Worm (Caenorhabditis elegans) whole organism, late embryonic: ENCODE results near the gene col-97.
A peak's percentile ranks its signal among the peaks of the same experiment; 100 is the strongest.

ENCODE experiments used
- C38D4.7 ChIP-seq: fragments of 200-800 bp; sonication (Bioruptor generic); optimal IDR thresholded peaks from 2 replicates; lab custom pipeline; 2018; ENCODE audit warnings: mild to moderate bottlenecking, missing genetic modification characterization, moderate library complexity, missing compliant biosample characterization
- T23F11.4 ChIP-seq: fragments of 200-800 bp; sonication (Bioruptor generic); optimal IDR thresholded peaks from 2 replicates; lab custom pipeline; 2018; ENCODE audit warnings: mild to moderate bottlenecking, missing genetic modification characterization, missing compliant biosample characterization
- Y22D7AL.16 ChIP-seq: sonication (generic microtip); optimal IDR thresholded peaks from 2 replicates; lab custom pipeline; 2016; ENCODE audit warnings: missing genetic modification characterization, missing compliant biosample characterization
- ama-1 ChIP-seq: fragments of 150-350 bp; optimal IDR thresholded peaks from 2 replicates; lab custom pipeline; 2014
- ceh-14 ChIP-seq: sonication (generic microtip); optimal IDR thresholded peaks from 2 replicates; lab custom pipeline; 2016; ENCODE audit warnings: missing genotype, missing genetic modification characterization, missing compliant biosample characterization
- ceh-19 ChIP-seq: fragments of 200-800 bp; sonication (Bioruptor generic); optimal IDR thresholded peaks from 2 replicates; lab custom pipeline; 2018; ENCODE audit warnings: mild to moderate bottlenecking, missing genetic modification characterization, missing compliant biosample characterization
- ceh-24 ChIP-seq: sonication (generic microtip); optimal IDR thresholded peaks from 2 replicates; lab custom pipeline; 2016; ENCODE audit warnings: mild to moderate bottlenecking, missing genetic modification characterization, missing compliant biosample characterization
- ceh-34 ChIP-seq: sonication (generic microtip); optimal IDR thresholded peaks from 2 replicates; lab custom pipeline; 2016; ENCODE audit warnings: mild to moderate bottlenecking, missing genetic modification characterization, missing compliant biosample characterization
- ceh-45 ChIP-seq: fragments of 200-800 bp; sonication (Bioruptor generic); IDR thresholded peaks from 2 replicates; pipeline ENCODE4 v1.3.6; 2022; ENCODE audit warnings: missing genetic modification reagents, missing genetic modification characterization, missing compliant biosample characterization
- ceh-48 ChIP-seq: sonication (generic microtip); optimal IDR thresholded peaks from 2 replicates; lab custom pipeline; 2016; ENCODE audit warnings: missing genetic modification characterization, inconsistent platforms, missing compliant biosample characterization
- dve-1 ChIP-seq: sonication (generic microtip); optimal IDR thresholded peaks from 2 replicates; lab custom pipeline; 2017; ENCODE audit warnings: antibody characterized with exemption, mild to moderate bottlenecking, missing genetic modification characterization, missing compliant biosample characterization
- elt-2 ChIP-seq: sonication (generic microtip); optimal IDR thresholded peaks from 2 replicates; lab custom pipeline; 2016; ENCODE audit warnings: missing genetic modification reagents, missing genetic modification characterization, missing compliant biosample characterization
- fkh-6 ChIP-seq: sonication (generic microtip); optimal IDR thresholded peaks from 2 replicates; lab custom pipeline; 2016; ENCODE audit warnings: missing genetic modification characterization, missing compliant biosample characterization
- gmeb-2 ChIP-seq: sonication (generic microtip); optimal IDR thresholded peaks from 2 replicates; lab custom pipeline; 2016; ENCODE audit warnings: missing genetic modification characterization, inconsistent platforms, missing compliant biosample characterization
- hlh-13 ChIP-seq: fragments of 200-800 bp; sonication (Bioruptor generic); optimal IDR thresholded peaks from 2 replicates; lab custom pipeline; 2018; ENCODE audit warnings: mild to moderate bottlenecking, missing genetic modification characterization, missing compliant biosample characterization
- hlh-30 ChIP-seq: sonication (generic microtip); optimal IDR thresholded peaks from 2 replicates; lab custom pipeline; 2017; ENCODE audit warnings: antibody characterized with exemption, missing genetic modification characterization, missing compliant biosample characterization; ENCODE audit not compliant: insufficient read depth
- hlh-8 ChIP-seq: sonication (generic microtip); optimal IDR thresholded peaks from 2 replicates; lab custom pipeline; 2016; ENCODE audit warnings: missing genotype, missing genetic modification characterization, missing compliant biosample characterization
- npax-4 ChIP-seq: sonication (generic microtip); optimal IDR thresholded peaks from 2 replicates; lab custom pipeline; 2016; ENCODE audit warnings: missing genetic modification characterization, missing compliant biosample characterization
- pat-9 ChIP-seq: fragments of 200-800 bp; sonication (Bioruptor generic); optimal IDR thresholded peaks from 2 replicates; lab custom pipeline; 2018; ENCODE audit warnings: mild to moderate bottlenecking, missing genetic modification characterization, moderate library complexity, missing compliant biosample characterization
- pha-2 ChIP-seq: sonication (generic microtip); optimal IDR thresholded peaks from 2 replicates; lab custom pipeline; 2017; ENCODE audit warnings: mild to moderate bottlenecking, missing genetic modification characterization, missing compliant biosample characterization
- pros-1 ChIP-seq: fragments of 150-350 bp; optimal IDR thresholded peaks from 2 replicates; lab custom pipeline; 2014; ENCODE audit warnings: missing biosample characterization, missing genetic modification reagents, missing genetic modification characterization
- sox-2 ChIP-seq: fragments of 200-800 bp; sonication (Bioruptor generic); IDR thresholded peaks from 2 replicates; pipeline ENCODE4 v1.3.6; 2022; ENCODE audit warnings: missing genetic modification reagents, missing genetic modification characterization, missing compliant biosample characterization
- unc-3 ChIP-seq, 2 experiments: fragments of 200-800 bp in 1 of 2; sonication (Bioruptor generic) in 1 of 2; sonication (generic microtip) in 1 of 2; conservative IDR thresholded peaks in 1 of 2; optimal IDR thresholded peaks in 1 of 2; 2 replicates each; pipeline versions ENCODE4 v1.3.6 to Lab custom; 2016 to 2022; ENCODE audit warnings: missing compliant biosample characterization in 2 of 2, missing genetic modification characterization in 2 of 2, missing genetic modification reagents in 1 of 2
- unc-42 ChIP-seq: sonication (generic microtip); optimal IDR thresholded peaks from 2 replicates; lab custom pipeline; 2016; ENCODE audit warnings: missing genotype, missing genetic modification characterization, missing compliant biosample characterization
- unc-55 ChIP-seq: sonication (generic microtip); optimal IDR thresholded peaks from 2 replicates; lab custom pipeline; 2017; ENCODE audit warnings: missing biosample characterization, missing genetic modification reagents, missing genetic modification characterization
- ztf-16 ChIP-seq: sonication (generic microtip); optimal IDR thresholded peaks from 2 replicates; lab custom pipeline; 2017; ENCODE audit warnings: missing genetic modification characterization, missing compliant biosample characterization

Gene col-97

ce11 chrIII:12967437-12968043, 26.0 kb downstream of the col-97 start:
- TF ChIP-seq ceh-19 (GFP tag; lab: Kevin White, UChicago) (no peak), elt-2 (tag; lab: Kevin White, UChicago) (peak; percentile 64)
- TF ChIP-seq, all 69 proteins: peak for 1

- TF ChIP-seq sox-2, result no peak
- TF ChIP-seq ztf-16 (tag; lab: Kevin White, UChicago), result no peak
- TF ChIP-seq dve-1 (tag; lab: Kevin White, UChicago), result no peak
- TF ChIP-seq unc-42 (tag; lab: Kevin White, UChicago), result no peak
- TF ChIP-seq hlh-13 (GFP tag; lab: Kevin White, UChicago), result no peak
- TF ChIP-seq ceh-34 (tag; lab: Kevin White, UChicago), result no peak
- TF ChIP-seq pha-2 (tag; lab: Kevin White, UChicago), result no peak
- TF ChIP-seq T23F11.4 (GFP tag; lab: Kevin White, UChicago), result no peak
- no peak for TF ChIP-seq ceh-45 (GFP tag; lab: Robert Waterston, UW)
- no peak for TF ChIP-seq hlh-8 (tag; lab: Kevin White, UChicago)
- TF ChIP-seq ama-1 (lab: Kevin White, UChicago), result no peak
- TF ChIP-seq elt-2 (tag; lab: Kevin White, UChicago), result no peak
- no peak for TF ChIP-seq pros-1 (tag; lab: Kevin White, UChicago)
- TF ChIP-seq npax-4, result no peak
Observed at ce11 chrIII:12966895-12967294, 26.6 kb downstream of the col-97 start, which contains the start of gene ttm-1. Gene ttm-1, minus strand, starts transcription at chrIII:12966995.

ce11 chrIII:12960705-12961104, 32.8 kb downstream of the col-97 start:
- no peak for TF ChIP-seq gmeb-2 (tag; lab: Kevin White, UChicago)
- TF ChIP-seq ceh-14 (tag; lab: Kevin White, UChicago), result no peak
- TF ChIP-seq hlh-30 (tag; lab: Kevin White, UChicago), result no peak
- no peak for TF ChIP-seq ceh-45 (GFP tag; lab: Robert Waterston, UW)

- TF ChIP-seq unc-55 (GFP tag; lab: Kevin White, UChicago) (no peak), elt-2 (tag; lab: Kevin White, UChicago) (peak; percentile 10)
Observed at ce11 chrIII:12959286-12959685, 34.2 kb downstream of the col-97 start.

ce11 chrIII:12952615-12953014, 40.9 kb downstream of the col-97 start:
- no peak for TF ChIP-seq fkh-6 (tag; lab: Kevin White, UChicago)
- no peak for TF ChIP-seq unc-3 (GFP tag; conservative IDR thresholded peaks at IDR 0.05; lab: Robert Waterston, UW)
- no peak for TF ChIP-seq unc-3 (tag; optimal IDR thresholded peaks at IDR 0.05; lab: Kevin White, UChicago)
- no peak for TF ChIP-seq C38D4.7 (GFP tag; lab: Kevin White, UChicago)
- TF ChIP-seq ceh-24 (tag; lab: Kevin White, UChicago), result no peak
- no peak for TF ChIP-seq Y22D7AL.16

- TF ChIP-seq pat-9 (tag; lab: Kevin White, UChicago), result no peak
- peak; percentile 44 for TF ChIP-seq ceh-48 (tag; lab: Kevin White, UChicago)
Observed at ce11 chrIII:12951362-12952228, 41.9 kb downstream of the col-97 start, which contains the start of gene Y39E4A.1. Gene Y39E4A.1, plus strand, starts transcription at chrIII:12951412.

ce11 chrIII:12945072-12945471, 48.4 kb downstream of the col-97 start:
- TF ChIP-seq hlh-13 (GFP tag; lab: Kevin White, UChicago) (no peak), dve-1 (tag; lab: Kevin White, UChicago) (peak; percentile 42)
